Worm (Caenorhabditis elegans) whole organism, mixed stage, embryonic: ENCODE measurements around the gene F20C5.6.
"Not testable (repeated sequence)": the region's sequence is repeated elsewhere in the genome, so short reads cannot be mapped to it uniquely, and the experiment has no call there.

Source experiments
- bed-3 ChIP-seq: fragments of 200-800 bp; sonication (Bioruptor generic); optimal IDR thresholded peaks from 3 replicates; lab custom pipeline; 2018; ENCODE audit warnings: mild to moderate bottlenecking, missing genetic modification characterization, moderate library complexity, missing compliant biosample characterization
- blmp-1 ChIP-seq: fragments of 150-350 bp; optimal IDR thresholded peaks from 2 replicates; lab custom pipeline; 2014; ENCODE audit warnings: missing biosample characterization, missing genetic modification characterization
- ceh-39 ChIP-seq: fragments of 150-350 bp; optimal IDR thresholded peaks from 2 replicates; lab custom pipeline; 2014; ENCODE audit warnings: missing biosample characterization, missing genetic modification characterization
- ceh-43 ChIP-seq: fragments of 200-800 bp; sonication (Bioruptor generic); optimal IDR thresholded peaks from 2 replicates; lab custom pipeline; 2018; ENCODE audit warnings: mild to moderate bottlenecking, missing genetic modification characterization, moderate library complexity, missing compliant biosample characterization
- ceh-83 ChIP-seq: fragments of 200-800 bp; sonication (Bioruptor generic); optimal IDR thresholded peaks from 2 replicates; lab custom pipeline; 2018; ENCODE audit warnings: mild to moderate bottlenecking, missing genetic modification characterization, missing compliant biosample characterization
- ces-1 ChIP-seq: fragments of 150-350 bp; optimal IDR thresholded peaks from 2 replicates; lab custom pipeline; 2014; ENCODE audit warnings: missing biosample characterization, missing genetic modification reagents, missing genetic modification characterization
- drap-1 ChIP-seq: fragments of 200-800 bp; sonication (Bioruptor generic); optimal IDR thresholded peaks from 3 replicates; lab custom pipeline; 2018; ENCODE audit warnings: mild to moderate bottlenecking, missing genetic modification characterization, missing compliant biosample characterization
- elt-1 ChIP-seq: sonication (generic microtip); optimal IDR thresholded peaks from 2 replicates; lab custom pipeline; 2017; ENCODE audit warnings: missing genetic modification characterization, mild to moderate bottlenecking, missing compliant biosample characterization, antibody characterized with exemption, moderate library complexity, borderline replicate concordance; ENCODE audit not compliant: insufficient read depth
- elt-3 ChIP-seq: fragments of 150-350 bp; optimal IDR thresholded peaks from 2 replicates; lab custom pipeline; 2014; ENCODE audit warnings: missing biosample characterization, missing genetic modification characterization
- ham-2 ChIP-seq: fragments of 200-800 bp; sonication (Bioruptor generic); optimal IDR thresholded peaks from 2 replicates; lab custom pipeline; 2018; ENCODE audit warnings: mild to moderate bottlenecking, missing genetic modification characterization, missing compliant biosample characterization
- hlh-1 ChIP-seq: fragments of 150-350 bp; optimal IDR thresholded peaks from 2 replicates; lab custom pipeline; 2014; ENCODE audit warnings: missing biosample characterization, missing genetic modification reagents, missing genetic modification characterization
- lin-13 ChIP-seq: fragments of 150-350 bp; optimal IDR thresholded peaks from 2 replicates; lab custom pipeline; 2014; ENCODE audit warnings: missing biosample characterization, missing genetic modification characterization
- lin-32 ChIP-seq: fragments of 200-800 bp; sonication (Bioruptor generic); optimal IDR thresholded peaks from 2 replicates; lab custom pipeline; 2018; ENCODE audit warnings: mild to moderate bottlenecking, missing genetic modification characterization, missing compliant biosample characterization
- lsy-2 ChIP-seq: fragments of 150-350 bp; optimal IDR thresholded peaks from 2 replicates; lab custom pipeline; 2014; ENCODE audit warnings: missing biosample characterization, missing genetic modification characterization
- mab-5 ChIP-seq: fragments of 150-350 bp; optimal IDR thresholded peaks from 2 replicates; lab custom pipeline; 2014; ENCODE audit warnings: missing biosample characterization, missing genetic modification characterization
- mep-1 ChIP-seq: fragments of 150-350 bp; optimal IDR thresholded peaks from 2 replicates; lab custom pipeline; 2017; ENCODE audit warnings: missing biosample characterization, missing genetic modification reagents, missing genetic modification characterization, inconsistent platforms
- nhr-2 ChIP-seq: fragments of 150-350 bp; optimal IDR thresholded peaks from 2 replicates; lab custom pipeline; 2014; ENCODE audit warnings: missing biosample characterization, missing genetic modification characterization
- pha-4 ChIP-seq: fragments of 150-350 bp; optimal IDR thresholded peaks from 2 replicates; lab custom pipeline; 2018; ENCODE audit warnings: missing biosample characterization, missing genetic modification reagents, missing genetic modification characterization
- sem-2 ChIP-seq: fragments of 200-800 bp; sonication (Bioruptor generic); optimal IDR thresholded peaks from 2 replicates; lab custom pipeline; 2018; ENCODE audit warnings: mild to moderate bottlenecking, missing genetic modification characterization, missing compliant biosample characterization
- snpc-4 ChIP-seq: fragments of 150-350 bp; optimal IDR thresholded peaks from 2 replicates; lab custom pipeline; 2014; ENCODE audit warnings: missing biosample characterization, missing genetic modification characterization
- sptf-1 ChIP-seq: sonication (generic microtip); optimal IDR thresholded peaks from 2 replicates; lab custom pipeline; 2017; ENCODE audit warnings: mild to moderate bottlenecking, missing genetic modification characterization, moderate library complexity, missing compliant biosample characterization
- tbx-8 ChIP-seq: fragments of 200-800 bp; sonication (Bioruptor generic); optimal IDR thresholded peaks from 2 replicates; lab custom pipeline; 2018; ENCODE audit warnings: mild to moderate bottlenecking, missing genetic modification characterization, moderate library complexity, missing compliant biosample characterization
- unc-39 ChIP-seq: fragments of 150-350 bp; optimal IDR thresholded peaks from 2 replicates; lab custom pipeline; 2014; ENCODE audit warnings: missing biosample characterization, missing genetic modification characterization
- unc-62 ChIP-seq: fragments of 150-350 bp; optimal IDR thresholded peaks from 2 replicates; lab custom pipeline; 2014; ENCODE audit warnings: missing biosample characterization, missing genetic modification reagents, missing genetic modification characterization
- zip-8 ChIP-seq: fragments of 150-350 bp; optimal IDR thresholded peaks from 2 replicates; lab custom pipeline; 2014; ENCODE audit warnings: missing biosample characterization, missing genetic modification characterization
- ztf-11 ChIP-seq: fragments of 150-350 bp; optimal IDR thresholded peaks from 2 replicates; lab custom pipeline; 2014; ENCODE audit warnings: missing biosample characterization, missing genetic modification characterization

The F20C5.6 gene

DNA sequence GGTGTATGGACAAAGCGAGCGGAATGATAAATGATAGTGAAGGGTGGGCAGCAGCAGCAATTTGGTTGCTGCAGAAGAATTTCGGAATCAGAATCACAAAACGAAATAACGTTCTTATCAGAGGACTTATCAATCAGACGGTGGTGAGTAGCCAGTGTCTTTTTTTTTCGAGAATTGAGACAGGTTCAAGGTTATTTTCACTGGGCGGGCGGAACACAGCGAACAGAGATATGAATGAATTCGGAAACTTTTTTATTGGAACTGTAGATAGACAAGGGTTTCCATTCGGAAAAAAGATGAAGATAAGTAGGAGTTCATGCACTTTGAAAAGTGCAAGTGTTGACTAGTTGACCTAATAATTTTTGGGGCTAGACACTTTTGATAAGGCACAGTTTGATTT lies 20.2 kb upstream of the F20C5.6 start:
- TF ChIP-seq elt-1 (tag; lab: Kevin White, UChicago) (no peak), lin-13 (tag; lab: Kevin White, UChicago) (no peak), bed-3 (GFP tag; lab: Kevin White, UChicago) (no peak), unc-39 (tag; lab: Kevin White, UChicago) (no peak), hlh-1 (tag; lab: Kevin White, UChicago) (no peak), tbx-8 (GFP tag; lab: Kevin White, UChicago) (no peak), ceh-43 (GFP tag; lab: Kevin White, UChicago) (no peak), ceh-39 (no peak)

DNA sequence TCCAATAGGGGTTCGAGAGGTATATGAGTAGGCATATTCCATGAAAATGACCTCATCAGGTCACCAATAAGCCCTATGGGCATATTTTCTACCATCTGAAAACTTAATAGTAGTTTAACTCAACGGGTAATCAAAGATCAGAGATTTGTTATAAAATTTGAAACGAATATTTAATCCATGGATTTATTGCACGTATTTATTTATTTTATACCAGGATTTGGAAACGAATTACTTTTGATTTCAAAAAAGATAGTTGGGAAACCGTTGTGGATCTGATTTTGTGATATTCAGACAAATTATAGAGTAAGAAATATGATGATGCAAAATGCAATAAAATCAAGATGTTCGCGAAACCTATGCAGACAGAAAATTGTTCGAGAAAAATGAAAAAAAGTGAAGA lies 19.8 kb upstream of the F20C5.6 start, which contains the start of gene C33D9.3:
Gene C33D9.3 (minus strand): TSS at position 101 of the 400 bp plus-strand sequence.
- no peak for TF ChIP-seq snpc-4 (tag; lab: Kevin White, UChicago)
- TF ChIP-seq lin-32 (GFP tag; lab: Kevin White, UChicago), result no peak
- TF ChIP-seq ham-2 (GFP tag; lab: Kevin White, UChicago), result no peak
- no peak for TF ChIP-seq mab-5 (tag; lab: Kevin White, UChicago)
- TF ChIP-seq mep-1 (tag; lab: Kevin White, UChicago), result no peak
- TF ChIP-seq lsy-2 (tag; lab: Kevin White, UChicago), result no peak
- no peak for TF ChIP-seq tbx-8 (GFP tag; lab: Kevin White, UChicago)
- no peak for TF ChIP-seq ceh-43 (GFP tag; lab: Kevin White, UChicago)
- no peak for TF ChIP-seq elt-1 (tag; lab: Kevin White, UChicago)
- TF ChIP-seq hlh-1 (tag; lab: Kevin White, UChicago), result no peak
- TF ChIP-seq sem-2 (GFP tag; lab: Kevin White, UChicago), result no peak
- TF ChIP-seq ztf-11 (tag; lab: Kevin White, UChicago), result no peak
- TF ChIP-seq blmp-1 (tag; lab: Kevin White, UChicago), result no peak
- TF ChIP-seq bed-3 (GFP tag; lab: Kevin White, UChicago), result no peak
- no peak for TF ChIP-seq zip-8 (tag; lab: Kevin White, UChicago)

DNA sequence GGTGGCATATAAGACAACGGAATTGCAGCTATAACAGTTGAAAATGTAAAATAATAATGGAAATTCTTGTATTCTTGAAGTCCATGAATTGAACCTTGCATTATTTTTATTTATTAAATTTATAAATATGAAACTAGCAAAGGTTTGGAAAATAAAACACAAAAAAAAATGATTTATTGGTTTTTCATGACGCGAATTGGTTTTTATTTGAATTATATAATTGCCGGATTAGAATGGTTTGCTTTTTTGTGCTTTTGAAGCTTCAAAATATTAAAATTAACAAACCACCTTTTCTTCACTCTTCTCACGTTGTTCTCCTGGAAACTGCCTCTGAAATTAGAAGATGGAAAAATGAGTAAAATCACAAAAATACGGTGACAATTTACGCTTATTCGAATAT lies 17.1 kb upstream of the F20C5.6 start, which contains the start of gene sru-35:
Gene sru-35 (minus strand): TSS at position 101 of the 400 bp plus-strand sequence.
- TF ChIP-seq lin-32 (GFP tag; lab: Kevin White, UChicago) (no peak), unc-62 (GFP tag; lab: Kevin White, UChicago) (no peak), elt-3 (no peak), nhr-2 (no peak), zip-8 (tag; lab: Kevin White, UChicago) (no peak), hlh-1 (tag; lab: Kevin White, UChicago) (no peak), sptf-1 (tag; lab: Kevin White, UChicago) (no peak), pha-4 (no peak), ceh-43 (GFP tag; lab: Kevin White, UChicago) (no peak), blmp-1 (tag; lab: Kevin White, UChicago) (no peak), ceh-83 (GFP tag; lab: Kevin White, UChicago) (no peak)
- TF ChIP-seq, all 35 proteins: peak for 0

DNA sequence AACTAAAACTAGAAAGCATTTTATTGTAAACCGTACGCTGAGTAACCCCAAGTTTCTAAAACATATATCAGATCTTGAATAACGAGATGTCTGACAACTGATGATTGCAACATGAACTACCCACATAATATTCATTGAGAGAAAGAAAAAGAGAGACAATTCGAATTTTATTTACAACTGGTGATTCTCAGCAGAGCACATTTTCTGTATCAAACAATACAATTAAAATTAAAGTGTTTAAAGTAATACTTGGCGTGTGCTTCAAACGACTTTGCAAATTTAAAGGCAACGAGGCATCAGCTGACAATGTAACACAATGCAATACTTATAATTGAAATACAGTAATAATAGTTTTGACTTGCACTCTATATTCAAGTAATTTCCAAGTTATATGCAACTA lies 15.0 kb upstream of the F20C5.6 start, which contains the start of gene C33D9.10:
Gene C33D9.10 (minus strand): TSS at position 101 of the 400 bp plus-strand sequence.
- TF ChIP-seq bed-3 (GFP tag; lab: Kevin White, UChicago); ceh-39; ztf-11 (tag; lab: Kevin White, UChicago): not testable (repeated sequence)

DNA sequence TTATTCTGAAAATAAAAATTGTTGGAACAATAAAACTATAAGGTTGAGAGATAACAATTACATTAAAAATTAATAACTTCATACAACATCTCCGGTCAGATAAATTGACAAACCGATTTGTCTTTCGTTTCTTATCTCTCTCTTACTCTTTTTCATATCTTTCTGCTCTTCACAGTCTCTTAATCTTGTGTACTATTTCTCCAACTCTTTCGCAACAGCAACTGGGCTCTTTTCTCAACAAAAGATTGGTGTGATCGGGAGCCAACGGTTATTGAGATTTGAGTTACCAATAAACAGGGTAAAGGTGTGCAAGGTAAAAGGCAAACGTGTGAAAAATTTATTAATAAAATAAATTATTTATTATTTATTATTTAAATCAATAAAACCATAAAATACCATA lies 13.6 kb upstream of the F20C5.6 start, which contains the start of gene C33D9.8:
Gene C33D9.8 (minus strand): TSS at position 99 of the 400 bp plus-strand sequence.
- TF ChIP-seq ces-1 (GFP tag; lab: Kevin White, UChicago), result peak; percentile 11
- TF ChIP-seq hlh-1 (tag; lab: Kevin White, UChicago), result peak; percentile 40
- no peak for TF ChIP-seq ceh-43 (GFP tag; lab: Kevin White, UChicago)
- TF ChIP-seq, all 35 proteins: peak for 2

DNA sequence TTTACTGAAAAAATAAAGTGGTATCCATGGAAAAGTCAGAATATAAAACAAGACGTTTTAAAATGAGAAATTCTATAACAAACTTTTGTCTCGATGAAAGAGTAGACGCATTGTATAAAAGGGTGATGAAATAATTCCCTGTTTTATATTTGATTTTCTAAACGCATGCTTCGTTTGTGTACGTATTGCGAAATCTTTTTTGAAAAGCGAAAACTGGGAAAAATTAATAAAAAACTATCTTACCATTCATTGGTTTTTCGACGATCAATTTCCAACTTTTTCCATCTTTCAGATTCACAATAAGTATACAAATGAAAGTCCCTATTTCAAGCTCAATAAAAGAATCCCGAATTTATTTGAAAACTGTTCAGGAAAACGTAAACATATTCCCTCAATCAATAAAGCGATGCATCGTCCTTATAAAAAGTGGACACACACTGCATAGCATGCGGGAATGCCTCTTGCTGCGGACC lies 11.9 kb upstream of the F20C5.6 start, which contains the start of gene C33D9.13:
Gene C33D9.13 (minus strand): TSS at position 423 of the 473 bp plus-strand sequence.
- TF ChIP-seq sptf-1 (tag; lab: Kevin White, UChicago) (no peak), tbx-8 (GFP tag; lab: Kevin White, UChicago) (no peak), drap-1 (GFP tag; lab: Kevin White, UChicago) (no peak), ces-1 (GFP tag; lab: Kevin White, UChicago) (peak; percentile 29)
